Worm (Caenorhabditis elegans): ENCODE data around the gene B0462.4.

DNA sequence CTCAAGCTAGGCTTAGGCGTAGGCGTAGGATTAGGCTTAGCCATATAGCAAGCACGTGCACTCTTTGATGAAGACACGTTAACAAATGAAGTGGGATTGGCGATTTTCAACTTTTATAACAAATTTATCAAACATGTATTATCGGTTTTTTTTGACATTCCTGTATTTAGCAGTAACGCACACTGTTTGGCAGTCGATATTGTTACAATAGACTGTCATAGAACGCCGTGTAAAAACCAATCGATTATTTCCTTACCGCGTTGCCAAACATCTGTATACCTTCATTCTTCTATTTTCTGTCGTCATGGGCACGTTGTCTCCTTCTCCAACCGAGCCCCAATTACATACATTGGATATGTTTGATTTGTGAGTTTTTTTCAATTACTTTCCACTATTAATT is 12.7 kb downstream of the B0462.4 start, which contains the start of gene fbxb-119:
- TF ChIP-seq lsy-2 (tag; optimal IDR thresholded peaks at IDR 0.05) = no peak
- no peak for TF ChIP-seq snpc-4 (tag; optimal IDR thresholded peaks at IDR 0.05)
- TF ChIP-seq lin-13 (GFP tag; optimal IDR thresholded peaks at IDR 0.05) = no peak
- TF ChIP-seq pag-3 (tag; optimal IDR thresholded peaks at IDR 0.05; ENCODE audit: borderline replicate concordance, insufficient read depth) = no peak
- no peak for TF ChIP-seq nhr-12 (tag; optimal IDR thresholded peaks at IDR 0.05)
